Fruit fly (Drosophila melanogaster) whole organism, embryonic: ENCODE results near the gene pes.

Experiments used
- B-H2 ChIP-seq: fragments of 200-800 bp; sonication (Bioruptor generic); optimal IDR thresholded peaks from 2 replicates; lab custom pipeline; 2018; ENCODE audit warnings: missing biosample characterization, mild to moderate bottlenecking, missing genetic modification characterization
- Bteb2 ChIP-seq: fragments of 200-800 bp; sonication (Bioruptor generic); optimal IDR thresholded peaks from 2 replicates; lab custom pipeline; 2016; ENCODE audit warnings: missing biosample characterization, missing genetic modification characterization
- CG10321 ChIP-seq: fragments of 200-800 bp; sonication (Bioruptor generic); IDR thresholded peaks from 2 replicates; pipeline ENCODE4 v1.3.6; 2022; ENCODE audit warnings: missing biosample characterization, missing genetic modification characterization
- CG10543 ChIP-seq: fragments of 200-800 bp; sonication (Bioruptor generic); optimal IDR thresholded peaks from 3 replicates; lab custom pipeline; 2017; ENCODE audit warnings: missing biosample characterization, mild to moderate bottlenecking, missing genetic modification characterization, moderate library complexity
- CG11456 ChIP-seq: fragments of 200-800 bp; sonication (Bioruptor generic); IDR thresholded peaks from 3 replicates; pipeline ENCODE4 v1.3.6; 2022; ENCODE audit warnings: missing biosample characterization, missing genetic modification characterization
- CG11504 ChIP-seq: fragments of 200-800 bp; sonication (Bioruptor generic); optimal IDR thresholded peaks from 3 replicates; lab custom pipeline; 2019; ENCODE audit warnings: missing biosample characterization, mild to moderate bottlenecking, missing genetic modification characterization, moderate library complexity
- CG11560 ChIP-seq: fragments of 200-800 bp; sonication (Bioruptor generic); IDR thresholded peaks from 3 replicates; pipeline ENCODE4 v1.3.6; 2022; ENCODE audit warnings: missing biosample characterization, missing genetic modification characterization
- CG11695 ChIP-seq: fragments of 200-800 bp; sonication (Bioruptor generic); IDR thresholded peaks from 3 replicates; pipeline ENCODE4 v1.3.6; 2022; ENCODE audit warnings: missing biosample characterization, missing genetic modification characterization
- CG2129 ChIP-seq: fragments of 200-800 bp; sonication (Bioruptor generic); IDR thresholded peaks from 2 replicates; pipeline ENCODE4 v1.3.6; 2022; ENCODE audit warnings: missing biosample characterization, missing genetic modification characterization; ENCODE audit not compliant: partially characterized antibody
- CG2712 ChIP-seq: fragments of 200-800 bp; optimal IDR thresholded peaks from 3 replicates; lab custom pipeline; 2019; ENCODE audit warnings: missing biosample characterization, mild to moderate bottlenecking, missing genetic modification characterization, moderate library complexity
- CG4360 ChIP-seq: fragments of 200-800 bp; sonication (Bioruptor generic); IDR thresholded peaks from 2 replicates; pipeline ENCODE4 v1.3.6; 2022; ENCODE audit warnings: missing biosample characterization, missing genetic modification characterization
- CG7271 ChIP-seq: fragments of 200-800 bp; sonication (Bioruptor generic); optimal IDR thresholded peaks from 2 replicates; lab custom pipeline; 2018; ENCODE audit warnings: missing biosample characterization, mild to moderate bottlenecking, missing genetic modification characterization, moderate library complexity
- CG9727 ChIP-seq: fragments of 200-800 bp; sonication (Bioruptor generic); optimal IDR thresholded peaks from 3 replicates; lab custom pipeline; 2017; ENCODE audit warnings: missing biosample characterization, mild to moderate bottlenecking, missing genetic modification characterization
- CG9932 ChIP-seq: fragments of 200-800 bp; sonication (Bioruptor generic); IDR thresholded peaks from 2 replicates; pipeline ENCODE4 v1.3.6; 2022; ENCODE audit warnings: missing biosample characterization, missing genetic modification characterization
- CTCF ChIP-seq: fragments of 200-800 bp; sonication (Bioruptor generic); optimal IDR thresholded peaks from 2 replicates; lab custom pipeline; 2017; ENCODE audit warnings: missing biosample characterization, mild to moderate bottlenecking, missing genetic modification characterization, moderate library complexity
- Deaf1 ChIP-seq: fragments of 200-800 bp; optimal IDR thresholded peaks from 3 replicates; lab custom pipeline; 2019; ENCODE audit warnings: missing biosample characterization, mild to moderate bottlenecking, missing genetic modification characterization, moderate library complexity
- Drgx ChIP-seq: fragments of 200-800 bp; sonication (Bioruptor generic); IDR thresholded peaks from 2 replicates; pipeline ENCODE4 v1.3.6; 2022; ENCODE audit warnings: missing biosample characterization, missing genetic modification characterization
- Eip74EF ChIP-seq, 2 experiments: fragments of 200-800 bp in 1 of 2; fragments of >200 bp in 1 of 2; sonication (Bioruptor generic) in 1 of 2; optimal IDR thresholded peaks; 2 replicates each; lab custom pipeline; 2017 to 2019; ENCODE audit warnings: missing biosample characterization in 2 of 2, missing genetic modification characterization in 2 of 2, mild to moderate bottlenecking in 1 of 2, moderate library complexity in 1 of 2
- HLH3B ChIP-seq: fragments of 200-800 bp; sonication (Bioruptor generic); IDR thresholded peaks from 2 replicates; pipeline ENCODE4 v1.3.6; 2022; ENCODE audit warnings: missing biosample characterization, missing genetic modification characterization
- Med ChIP-seq: fragments of 200-800 bp; sonication (Bioruptor generic); peaks from one replicate; lab custom pipeline; 2016; ENCODE audit warnings: missing biosample characterization, missing genetic modification characterization, mild to moderate bottlenecking, inconsistent platforms, moderate library complexity
- Optix ChIP-seq: fragments of 200-800 bp; sonication (Bioruptor generic); IDR thresholded peaks from 3 replicates; pipeline ENCODE4 v1.3.6; 2022; ENCODE audit warnings: missing biosample characterization, missing genetic modification characterization
- abd-A ChIP-seq: fragments of 200-800 bp; sonication (Bioruptor generic); optimal IDR thresholded peaks from 3 replicates; lab custom pipeline; 2019; ENCODE audit warnings: missing biosample characterization, mild to moderate bottlenecking, missing genetic modification characterization, moderate library complexity
- ap ChIP-seq: fragments of 200-800 bp; sonication (Bioruptor generic); IDR thresholded peaks from 2 replicates; pipeline ENCODE4 v1.3.6; 2022; ENCODE audit warnings: missing biosample characterization, missing genetic modification characterization
- ato ChIP-seq: fragments of 200-800 bp; sonication (Bioruptor generic); IDR thresholded peaks from 2 replicates; pipeline ENCODE4 v1.3.6; 2022; ENCODE audit warnings: missing biosample characterization, missing genetic modification characterization; ENCODE audit not compliant: partially characterized antibody
- crc ChIP-seq: fragments of 200-800 bp; sonication (Bioruptor generic); optimal IDR thresholded peaks from 2 replicates; lab custom pipeline; 2016; ENCODE audit warnings: missing biosample characterization, missing genetic modification characterization
- gfzf ChIP-seq: fragments of 200-800 bp; sonication (Bioruptor generic); optimal IDR thresholded peaks from 2 replicates; lab custom pipeline; 2016; ENCODE audit warnings: missing biosample characterization, mild to moderate bottlenecking, missing genetic modification characterization, moderate library complexity
- insv ChIP-seq, 2 experiments: fragments of 200-800 bp; sonication (Bioruptor generic); optimal IDR thresholded peaks; 3 replicates each; lab custom pipeline; 2016 to 2018; ENCODE audit warnings: missing biosample characterization in 2 of 2, missing genetic modification characterization in 2 of 2
- jing ChIP-seq: fragments of 200-800 bp; sonication (Bioruptor generic); optimal IDR thresholded peaks from 2 replicates; lab custom pipeline; 2018; ENCODE audit warnings: missing biosample characterization, mild to moderate bottlenecking, missing genetic modification characterization
- lbe ChIP-seq: fragments of 200-800 bp; sonication (Bioruptor generic); optimal IDR thresholded peaks from 2 replicates; lab custom pipeline; 2016; ENCODE audit warnings: missing biosample characterization, mild to moderate bottlenecking, missing genetic modification characterization
- mirr ChIP-seq: fragments of 200-800 bp; sonication (Bioruptor generic); optimal IDR thresholded peaks from 3 replicates; lab custom pipeline; 2018; ENCODE audit warnings: missing biosample characterization, mild to moderate bottlenecking, missing genetic modification characterization
- pfk ChIP-seq: fragments of 200-800 bp; sonication (Bioruptor generic); optimal IDR thresholded peaks from 2 replicates; lab custom pipeline; 2018; ENCODE audit warnings: missing biosample characterization, mild to moderate bottlenecking, missing genetic modification characterization, moderate library complexity
- pros ChIP-seq: fragments of 200-800 bp; sonication (Bioruptor generic); optimal IDR thresholded peaks from 3 replicates; lab custom pipeline; 2019; ENCODE audit warnings: missing biosample characterization, mild to moderate bottlenecking, missing genetic modification characterization, moderate library complexity
- run ChIP-seq: fragments of 200-800 bp; sonication (Bioruptor generic); optimal IDR thresholded peaks from 3 replicates; lab custom pipeline; 2018; ENCODE audit warnings: missing biosample characterization, mild to moderate bottlenecking, missing genetic modification characterization
- seq ChIP-seq: fragments of 200-800 bp; sonication (Bioruptor generic); IDR thresholded peaks from 2 replicates; pipeline ENCODE4 v1.3.6; 2022; ENCODE audit warnings: missing biosample characterization, missing genetic modification characterization
- so ChIP-seq: fragments of 200-800 bp; sonication (Bioruptor generic); IDR thresholded peaks from 3 replicates; pipeline ENCODE4 v1.3.6; 2022; ENCODE audit warnings: missing biosample characterization, missing genetic modification characterization
- tap ChIP-seq: fragments of 200-800 bp; optimal IDR thresholded peaks from 3 replicates; lab custom pipeline; 2019; ENCODE audit warnings: missing biosample characterization, mild to moderate bottlenecking, missing genetic modification characterization, moderate library complexity
- vvl ChIP-seq: fragments of 200-800 bp; sonication (Bioruptor generic); IDR thresholded peaks from 2 replicates; pipeline ENCODE4 v1.3.6; 2022; ENCODE audit warnings: missing biosample characterization, missing genetic modification characterization

pes gene

dm6 chr2L:7956310-7957067 lies 37.5 kb downstream of the pes start (continued):
- TF ChIP-seq abd-A (peak; percentile 92), Deaf1 (tag; lab: Kevin White, UChicago) (peak; percentile 87), mirr (GFP tag; lab: Kevin White, UChicago) (peak; percentile 45), B-H2 (GFP tag; lab: Kevin White, UChicago) (peak; percentile 60), CG10543 (peak; percentile 78)

- TF ChIP-seq CG11456 (GFP tag; lab: Robert Waterston, UW), result 0 out of 3 replicates have a peak, but pooled peaks have one; percentile 50
- TF ChIP-seq lbe (GFP tag; lab: Kevin White, UChicago), result peak; percentile 26
- 0 out of 3 replicates have a peak, but pooled peaks have one; percentile 25 for TF ChIP-seq CG11695 (GFP tag; lab: Robert Waterston, UW)
- TF ChIP-seq CG7271 (tag; lab: Kevin White, UChicago), result no peak
- TF ChIP-seq CG10321 (GFP tag; lab: Robert Waterston, UW), result no peak
- TF ChIP-seq seq (GFP tag; lab: Robert Waterston, UW), result peak; percentile 31; the same call in 1 of the 2 replicates
- TF ChIP-seq Med, result peak; percentile 61
- TF ChIP-seq pfk (GFP tag; lab: Kevin White, UChicago), result no peak
- TF ChIP-seq CG9932 (GFP tag; lab: Robert Waterston, UW), result peak; percentile 53
Measured at dm6 chr2L:7954588-7954987, 39.4 kb downstream of the pes start.

DNA sequence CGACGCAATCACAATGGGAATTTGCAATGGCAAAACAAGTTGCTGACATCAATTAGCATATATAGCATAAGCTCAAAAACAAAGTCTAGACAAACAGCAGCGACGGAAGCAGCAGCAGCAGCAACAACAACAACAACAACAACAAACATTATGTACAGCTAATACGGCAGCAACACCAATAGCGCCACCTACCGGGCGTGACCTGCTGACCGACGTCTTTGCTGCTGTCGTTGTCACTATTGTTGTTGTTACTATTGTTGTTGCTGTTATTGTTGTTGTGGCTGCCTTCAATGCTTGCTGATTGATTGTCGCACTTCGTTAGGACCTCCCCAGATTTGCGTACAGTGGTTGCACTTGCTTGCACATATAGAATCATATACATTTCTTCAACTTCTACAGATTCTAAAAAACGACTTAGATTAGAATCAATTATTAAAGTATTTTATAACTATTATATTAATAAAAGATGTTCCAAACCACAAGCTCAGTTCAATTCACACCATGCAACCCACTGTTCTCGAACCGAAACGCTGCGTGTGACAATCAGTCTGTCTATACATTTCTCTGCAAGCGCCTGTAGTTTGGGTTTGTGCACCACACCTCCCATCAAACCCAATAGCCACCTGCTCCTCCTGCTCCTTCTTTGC lies 40.5 kb downstream of the pes start:
- TF ChIP-seq so (GFP tag; lab: Robert Waterston, UW), result no peak
- peak; percentile 68 for TF ChIP-seq CG4360 (GFP tag; lab: Robert Waterston, UW)
- no peak for TF ChIP-seq crc (GFP tag; lab: Kevin White, UChicago)
- TF ChIP-seq CG2129 (GFP tag; lab: Robert Waterston, UW), result no peak
- TF ChIP-seq CG11504, result peak; percentile 8
- TF ChIP-seq CG9727 (GFP tag; lab: Kevin White, UChicago), result no peak
- TF ChIP-seq Drgx (GFP tag; lab: Robert Waterston, UW), result peak; percentile 78
- TF ChIP-seq vvl (GFP tag; lab: Robert Waterston, UW), result 0 out of 2 replicates have a peak, but pooled peaks have one; percentile 9
- peak; percentile 83 for TF ChIP-seq CTCF (GFP tag; lab: Kevin White, UChicago)

DNA sequence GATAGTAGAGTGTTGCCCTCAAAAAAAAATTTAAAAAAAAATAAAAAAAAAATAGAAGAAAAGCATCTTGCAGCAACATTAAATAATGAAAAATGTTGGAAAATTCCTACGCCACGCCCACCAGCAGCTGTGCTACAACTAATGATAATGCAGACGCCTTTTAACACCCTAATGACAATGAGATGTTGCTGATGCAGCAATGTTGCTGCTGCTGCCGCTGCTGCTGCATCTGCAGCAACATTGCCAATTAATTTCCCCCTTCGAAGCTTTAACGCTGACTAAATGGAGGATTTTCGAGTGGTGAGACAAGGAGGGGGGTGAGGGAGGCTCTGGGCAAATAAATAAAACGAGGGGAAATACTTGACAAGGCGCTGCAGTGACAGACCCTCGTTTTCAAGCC lies 41.6 kb downstream of the pes start:
- TF ChIP-seq Bteb2 (no peak), gfzf (GFP tag; lab: Kevin White, UChicago) (no peak), run (tag; lab: Kevin White, UChicago) (no peak), CG2712 (tag; lab: Kevin White, UChicago) (no peak), CG2129 (GFP tag; lab: Robert Waterston, UW) (no peak), CG11560 (no peak), seq (GFP tag; lab: Robert Waterston, UW) (no peak), Eip74EF (GFP tag; optimal IDR thresholded peaks at IDR 0.05; lab: Kevin White, UChicago) (no peak), CG11695 (GFP tag; lab: Robert Waterston, UW) (no peak), HLH3B (GFP tag; lab: Robert Waterston, UW) (no peak), ato (GFP tag; lab: Robert Waterston, UW) (no peak), Optix (GFP tag; lab: Robert Waterston, UW) (no peak), pros (GFP tag; lab: Kevin White, UChicago) (no peak), ap (GFP tag; lab: Robert Waterston, UW) (no peak), insv (GFP tag; optimal IDR thresholded peaks at IDR 0.05; lab: Kevin White, UChicago) (no peak), jing (GFP tag; lab: Kevin White, UChicago) (no peak), tap (tag; lab: Kevin White, UChicago) (no peak)
